Worm (Caenorhabditis elegans): ENCODE results near the gene far-6.

DNA sequence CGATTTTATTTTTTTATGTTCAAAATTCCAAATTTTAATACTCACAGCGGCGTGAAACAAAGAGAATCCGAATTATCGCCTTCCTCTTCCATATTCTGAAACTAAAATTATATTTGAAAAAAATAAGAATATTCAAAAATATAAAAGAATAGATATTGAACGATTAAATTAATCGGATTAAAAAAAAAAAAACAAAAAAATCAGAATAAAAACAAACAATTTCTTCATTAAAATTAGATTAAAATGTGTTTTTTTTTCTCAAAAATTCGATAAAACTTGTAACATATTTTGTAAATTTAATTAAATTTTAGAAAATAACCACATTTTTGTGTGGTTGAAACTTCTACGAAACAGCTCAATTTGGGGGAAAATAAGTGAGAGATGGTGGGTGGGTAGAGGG is 45.4 kb upstream of the far-6 start, which contains the start of gene cpsf-3:
- no peak for TF ChIP-seq T22C8.4 (GFP tag; IDR thresholded peaks at IDR 0.05)
- TF ChIP-seq klf-2 (GFP tag; conservative IDR thresholded peaks at IDR 0.05): no peak
